Worm (Caenorhabditis elegans) whole organism, late embryonic: ENCODE measurements around the gene C25F9.5.

ENCODE experiments used
- fkh-6 ChIP-seq: sonication (generic microtip); optimal IDR thresholded peaks from 2 replicates; lab custom pipeline; 2016; ENCODE audit warnings: missing genetic modification characterization, missing compliant biosample characterization
- nfya-1 ChIP-seq: sonication (generic microtip); optimal IDR thresholded peaks from 2 replicates; lab custom pipeline; 2017; ENCODE audit warnings: missing genetic modification characterization, mild to moderate bottlenecking, missing compliant biosample characterization, antibody characterized with exemption, moderate library complexity
- nhr-11 ChIP-seq: fragments of 150-350 bp; optimal IDR thresholded peaks from 2 replicates; lab custom pipeline; 2014; ENCODE audit warnings: missing biosample characterization, missing genetic modification characterization
- nhr-232 ChIP-seq: sonication (generic microtip); optimal IDR thresholded peaks from 2 replicates; lab custom pipeline; 2016; ENCODE audit warnings: missing genetic modification characterization, missing compliant biosample characterization
- pros-1 ChIP-seq: fragments of 150-350 bp; optimal IDR thresholded peaks from 2 replicates; lab custom pipeline; 2014; ENCODE audit warnings: missing biosample characterization, missing genetic modification reagents, missing genetic modification characterization

ce11 chrV:19362568-19362967 lies 48.1 kb downstream of the C25F9.5 start, which contains the start of gene C14B4.2:
- TF ChIP-seq fkh-6 (no peak), nhr-11 (tag; lab: Kevin White, UChicago) (no peak), nfya-1 (tag; lab: Kevin White, UChicago) (no peak), pros-1 (tag; lab: Kevin White, UChicago) (no peak), nhr-232 (tag; lab: Kevin White, UChicago) (no peak)
